Fruit fly (Drosophila melanogaster): ENCODE measurements around the gene Taf8.

Taf8 gene

dm6 chrX:18101778-18102177, at the start of gene Taf8:
Gene Taf8, plus strand, starts transcription at chrX:18101970.
- TF ChIP-seq foxo (GFP tag; optimal IDR thresholded peaks at IDR 0.05) = peak in 1 of 2 experiments; percentile 11
- TF ChIP-seq HLH106 (tag; optimal IDR thresholded peaks at IDR 0.05) = peak; percentile 10
- peak; percentile 5 for TF ChIP-seq Hr83 (GFP tag; optimal IDR thresholded peaks at IDR 0.05; ENCODE audit: poor library complexity, severe bottlenecking)
- TF ChIP-seq psq (GFP tag; optimal IDR thresholded peaks at IDR 0.05) = no peak

dm6 chrX:18052135-18052534, 49.6 kb upstream of the Taf8 start:
- TF ChIP-seq HLH106 (tag; optimal IDR thresholded peaks at IDR 0.05) = no peak

- TF ChIP-seq N (GFP tag; optimal IDR thresholded peaks at IDR 0.05) = no peak
- TF ChIP-seq pan (optimal IDR thresholded peaks at IDR 0.05) = no peak
- no peak for TF ChIP-seq fru (GFP tag; optimal IDR thresholded peaks at IDR 0.05)
- no peak for TF ChIP-seq br (GFP tag; optimal IDR thresholded peaks at IDR 0.05)
- TF ChIP-seq rgr (GFP tag; optimal IDR thresholded peaks at IDR 0.05) = no peak
- no peak for TF ChIP-seq tai (GFP tag; optimal IDR thresholded peaks at IDR 0.05)
- no peak for TF ChIP-seq lola (GFP tag; optimal IDR thresholded peaks at IDR 0.05)
- no peak for TF ChIP-seq Sp1 (GFP tag; optimal IDR thresholded peaks at IDR 0.05)
- no peak for TF ChIP-seq sage (GFP tag; optimal IDR thresholded peaks at IDR 0.05)
- TF ChIP-seq GATAd (GFP tag; optimal IDR thresholded peaks at IDR 0.05) = no peak
- no peak for TF ChIP-seq Vsx2 (GFP tag; optimal IDR thresholded peaks at IDR 0.05; ENCODE audit: partially characterized antibody)
- no peak for TF ChIP-seq dl (GFP tag; optimal IDR thresholded peaks at IDR 0.05; ENCODE audit: insufficient read depth in 1 of 2, partially characterized antibody in 2 of 2)
- no peak for TF ChIP-seq woc (GFP tag; optimal IDR thresholded peaks at IDR 0.05)
- no peak for TF ChIP-seq Hnf4 (GFP tag; optimal IDR thresholded peaks at IDR 0.05)
- TF ChIP-seq HLH106 (tag; optimal IDR thresholded peaks at IDR 0.05) = no peak
- TF ChIP-seq Hr83 (GFP tag; optimal IDR thresholded peaks at IDR 0.05; ENCODE audit: poor library complexity, severe bottlenecking) = no peak
- no peak for TF ChIP-seq dsf (GFP tag; optimal IDR thresholded peaks at IDR 0.05; ENCODE audit: borderline replicate concordance)
- no peak for TF ChIP-seq Dif (GFP tag; optimal IDR thresholded peaks at IDR 0.05; ENCODE audit: partially characterized antibody)
- TF ChIP-seq Rel (GFP tag; optimal IDR thresholded peaks at IDR 0.05) = no peak
- no peak for TF ChIP-seq Rel (tag; optimal IDR thresholded peaks at IDR 0.05)
- TF ChIP-seq sv (GFP tag; optimal IDR thresholded peaks at IDR 0.05) = no peak
Observed at dm6 chrX:18057202-18057601, 44.6 kb upstream of the Taf8 start.

- TF ChIP-seq woc (GFP tag; optimal IDR thresholded peaks at IDR 0.05) (no peak), Sp1 (GFP tag; optimal IDR thresholded peaks at IDR 0.05) (no peak), lola (GFP tag; optimal IDR thresholded peaks at IDR 0.05) (no peak), fru (GFP tag; optimal IDR thresholded peaks at IDR 0.05) (no peak), jim (GFP tag; optimal IDR thresholded peaks at IDR 0.05) (no peak), brk (GFP tag; optimal IDR thresholded peaks at IDR 0.05) (no peak), Mio (GFP tag; optimal IDR thresholded peaks at IDR 0.05) (no peak), HLH106 (tag; optimal IDR thresholded peaks at IDR 0.05) (no peak), Abd-B (GFP tag; optimal IDR thresholded peaks at IDR 0.05) (no peak), rgr (GFP tag; optimal IDR thresholded peaks at IDR 0.05) (no peak), pan (optimal IDR thresholded peaks at IDR 0.05) (no peak), CG32264 (GFP tag; optimal IDR thresholded peaks at IDR 0.05) (no peak), CrebA (GFP tag; optimal IDR thresholded peaks at IDR 0.05; ENCODE audit: borderline replicate concordance) (no peak), ey (GFP tag; optimal IDR thresholded peaks at IDR 0.05) (no peak)
Observed at dm6 chrX:18058108-18058507, 43.7 kb upstream of the Taf8 start.

dm6 chrX:18063144-18063772, 38.5 kb upstream of the Taf8 start, which contains the start of gene Sh:
Gene Sh, minus strand, starts transcription at chrX:18063247.
- no peak for TF ChIP-seq dl (GFP tag; optimal IDR thresholded peaks at IDR 0.05; ENCODE audit: insufficient read depth in 1 of 2, partially characterized antibody in 2 of 2)
- TF ChIP-seq dmrt93B (GFP tag; optimal IDR thresholded peaks at IDR 0.05) = no peak
- TF ChIP-seq pan (optimal IDR thresholded peaks at IDR 0.05) = no peak
- no peak for TF ChIP-seq Mio (GFP tag; optimal IDR thresholded peaks at IDR 0.05)
- no peak for TF ChIP-seq br (GFP tag; optimal IDR thresholded peaks at IDR 0.05)
- TF ChIP-seq Hr78 (GFP tag; optimal IDR thresholded peaks at IDR 0.05) = no peak
- no peak for TF ChIP-seq tai (GFP tag; optimal IDR thresholded peaks at IDR 0.05)
- TF ChIP-seq sv (GFP tag; optimal IDR thresholded peaks at IDR 0.05) = no peak
- TF ChIP-seq GATAd (GFP tag; optimal IDR thresholded peaks at IDR 0.05) = no peak
- no peak for TF ChIP-seq fru (GFP tag; optimal IDR thresholded peaks at IDR 0.05)
- TF ChIP-seq lola (GFP tag; optimal IDR thresholded peaks at IDR 0.05) = no peak
- no peak for TF ChIP-seq N (GFP tag; optimal IDR thresholded peaks at IDR 0.05)
- no peak for TF ChIP-seq usp (GFP tag; optimal IDR thresholded peaks at IDR 0.05)
- no peak for TF ChIP-seq Rel (GFP tag; optimal IDR thresholded peaks at IDR 0.05)
- TF ChIP-seq Rel (tag; optimal IDR thresholded peaks at IDR 0.05) = no peak
- no peak for TF ChIP-seq sage (GFP tag; optimal IDR thresholded peaks at IDR 0.05)
- no peak for TF ChIP-seq ey (GFP tag; optimal IDR thresholded peaks at IDR 0.05)
- TF ChIP-seq Abd-B (GFP tag; optimal IDR thresholded peaks at IDR 0.05) = no peak

All from whole organism, wandering third instar larva.